Fruit fly (Drosophila melanogaster) Kc167 (cell line): ENCODE results near the gene Ziz.

Source experiments
- Myc ChIP-seq: fragments of >200 bp; optimal IDR thresholded peaks from 2 replicates; lab custom pipeline; 2017; ENCODE audit warnings: missing external identifiers
- Sin3A ChIP-seq: fragments of >200 bp; optimal IDR thresholded peaks from 2 replicates; lab custom pipeline; 2018; ENCODE audit warnings: missing external identifiers
- h ChIP-seq: fragments of >200 bp; optimal IDR thresholded peaks from 3 replicates; lab custom pipeline; 2018; ENCODE audit warnings: missing external identifiers
- insv ChIP-seq: fragments of >200 bp; optimal IDR thresholded peaks from 3 replicates; lab custom pipeline; 2018; ENCODE audit warnings: missing external identifiers
- psq ChIP-seq: fragments of >200 bp; optimal IDR thresholded peaks from 2 replicates; lab custom pipeline; 2017; ENCODE audit warnings: missing external identifiers
- ttk ChIP-seq: sonication (Bioruptor generic); optimal IDR thresholded peaks from 2 replicates; lab custom pipeline; 2017; ENCODE audit warnings: missing external identifiers

Ziz gene

dm6 chr2L:7452093-7452492, 44.0 kb downstream of the Ziz start:
- no peak for TF ChIP-seq psq
- TF ChIP-seq insv (lab: Kevin White, UChicago), result no peak
- no peak for TF ChIP-seq ttk (lab: Kevin White, UChicago)
- no peak for TF ChIP-seq h (lab: Kevin White, UChicago)
- TF ChIP-seq Myc (lab: Kevin White, UChicago), result no peak
- TF ChIP-seq Sin3A (lab: Kevin White, UChicago), result no peak

dm6 chr2L:7450966-7451365, 45.1 kb downstream of the Ziz start, which contains the start of gene santa-maria:
Gene santa-maria, minus strand, starts transcription at chr2L:7451244.
- TF ChIP-seq psq (no peak), insv (lab: Kevin White, UChicago) (no peak), Myc (lab: Kevin White, UChicago) (no peak), h (lab: Kevin White, UChicago) (no peak), ttk (lab: Kevin White, UChicago) (no peak), Sin3A (lab: Kevin White, UChicago) (no peak)

DNA sequence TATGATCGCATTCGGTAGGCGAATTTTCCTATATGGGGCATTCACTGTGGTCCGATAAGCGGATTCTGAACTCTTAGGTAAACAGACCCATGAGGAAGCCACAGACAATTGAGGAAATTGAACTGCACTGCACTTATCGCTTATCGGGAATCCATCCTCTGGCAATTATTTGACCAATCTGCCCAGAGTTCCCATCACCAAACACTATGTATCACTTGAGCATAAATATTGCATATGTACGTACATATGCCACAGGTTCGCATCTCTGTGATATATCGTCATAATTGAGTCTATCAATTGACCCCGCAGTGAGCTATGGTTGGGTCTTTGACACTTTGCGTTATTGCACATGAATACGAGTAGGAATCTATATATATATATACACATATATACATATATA, 47.7 kb downstream of the Ziz start:
- TF ChIP-seq h (lab: Kevin White, UChicago), result no peak
- TF ChIP-seq Sin3A (lab: Kevin White, UChicago), result no peak
- no peak for TF ChIP-seq Myc (lab: Kevin White, UChicago)
- TF ChIP-seq insv (lab: Kevin White, UChicago), result no peak
- no peak for TF ChIP-seq ttk (lab: Kevin White, UChicago)
- TF ChIP-seq psq, result no peak

DNA sequence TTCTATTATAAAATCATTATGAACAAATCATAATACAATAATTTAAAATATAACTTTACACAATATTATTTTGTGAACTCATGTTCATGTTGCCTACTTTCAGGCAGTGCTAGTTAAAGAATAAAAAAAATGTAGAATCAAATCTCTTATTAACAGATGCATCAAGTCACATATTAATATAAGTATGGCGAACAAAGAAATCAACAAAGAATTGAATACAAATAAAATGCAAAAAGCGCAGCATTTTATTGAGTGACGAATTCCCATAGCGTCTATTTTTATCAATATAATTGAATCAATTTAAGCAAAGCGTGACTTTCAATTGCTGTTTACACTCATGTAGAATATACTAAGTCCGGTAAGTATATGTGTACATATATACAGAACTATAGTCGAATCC, 48.3 kb downstream of the Ziz start:
- TF ChIP-seq h (lab: Kevin White, UChicago) (no peak), Sin3A (lab: Kevin White, UChicago) (no peak), insv (lab: Kevin White, UChicago) (no peak), ttk (lab: Kevin White, UChicago) (no peak), Myc (lab: Kevin White, UChicago) (no peak)

- TF ChIP-seq insv (lab: Kevin White, UChicago) (no peak), psq (no peak), Sin3A (lab: Kevin White, UChicago) (no peak)
Observed at dm6 chr2L:7442929-7443328, 53.2 kb downstream of the Ziz start.

dm6 chr2L:7442106-7442505, 54.0 kb downstream of the Ziz start:
- no peak for TF ChIP-seq ttk (lab: Kevin White, UChicago)
- TF ChIP-seq psq, result no peak
- no peak for TF ChIP-seq Myc (lab: Kevin White, UChicago)
- TF ChIP-seq h (lab: Kevin White, UChicago), result no peak
- TF ChIP-seq Sin3A (lab: Kevin White, UChicago), result no peak
- TF ChIP-seq insv (lab: Kevin White, UChicago), result no peak

- TF ChIP-seq h (lab: Kevin White, UChicago) (no peak), Myc (lab: Kevin White, UChicago) (no peak)
Observed at dm6 chr2L:7440458-7441018, 55.6 kb downstream of the Ziz start.

dm6 chr2L:7438505-7438904, 57.6 kb downstream of the Ziz start:
- TF ChIP-seq h (lab: Kevin White, UChicago) (no peak), Sin3A (lab: Kevin White, UChicago) (no peak), insv (lab: Kevin White, UChicago) (no peak)

DNA sequence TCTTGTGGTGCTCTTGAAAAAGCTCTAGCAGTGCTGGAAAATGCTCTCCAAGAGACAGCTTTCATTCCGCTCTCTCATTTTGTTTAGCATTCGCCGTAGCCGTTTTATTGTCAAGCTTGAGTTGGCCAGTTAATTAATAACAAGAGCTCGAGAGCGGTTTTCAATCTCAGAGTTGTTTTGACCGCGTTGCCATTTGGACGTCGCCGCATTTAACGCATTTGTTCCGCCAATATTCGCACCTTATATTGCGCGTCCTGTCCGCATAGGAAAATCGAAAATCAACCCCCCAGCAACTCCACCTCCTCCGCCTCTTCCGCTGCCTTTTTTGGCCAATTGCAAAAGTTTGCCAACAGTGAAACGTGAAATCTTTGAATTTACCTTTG, 58.8 kb downstream of the Ziz start, which contains the start of gene CG5973:
Gene CG5973 (plus strand): TSS at position 168 of the 383 bp plus-strand sequence.
- no peak for TF ChIP-seq psq
- no peak for TF ChIP-seq Sin3A (lab: Kevin White, UChicago)
- no peak for TF ChIP-seq Myc (lab: Kevin White, UChicago)
- no peak for TF ChIP-seq ttk (lab: Kevin White, UChicago)
- TF ChIP-seq h (lab: Kevin White, UChicago), result no peak
- no peak for TF ChIP-seq insv (lab: Kevin White, UChicago)

DNA sequence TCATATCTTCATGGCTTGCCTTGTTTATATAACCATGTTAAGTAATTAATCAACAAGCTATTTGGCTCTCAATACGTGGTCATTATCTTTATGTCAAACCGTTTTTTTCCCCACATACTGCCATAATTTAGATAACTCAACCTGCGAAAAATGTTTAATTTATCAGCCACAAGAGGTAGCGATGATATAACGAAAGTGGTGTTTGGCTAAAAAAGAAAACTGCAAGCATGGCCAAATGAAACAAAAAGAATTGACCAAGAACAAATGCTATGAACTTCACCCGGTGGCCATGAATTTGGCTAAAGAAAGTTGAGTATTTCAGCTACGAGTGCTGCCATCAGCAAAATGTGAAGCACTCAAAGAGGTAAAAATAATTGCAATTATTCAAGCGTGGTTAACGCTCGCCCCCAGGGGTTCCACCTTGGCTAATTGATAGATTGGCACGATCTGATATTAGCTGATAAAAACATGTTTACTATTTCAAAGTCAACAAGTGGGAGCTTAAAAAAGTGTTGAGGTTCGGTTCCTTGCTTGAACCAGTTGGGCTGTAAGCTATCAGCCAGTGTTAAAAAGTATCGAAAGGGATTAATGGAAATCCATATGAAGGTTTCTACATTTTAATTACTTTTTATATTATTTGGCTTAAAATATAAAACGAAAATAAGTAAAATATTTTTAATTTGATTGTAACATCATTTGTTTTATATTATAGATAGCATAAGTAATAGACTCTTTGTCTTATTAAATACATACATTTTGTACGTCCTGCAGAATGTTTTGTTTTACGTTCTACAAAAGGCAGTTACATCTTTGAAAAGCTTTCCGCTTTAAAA, 59.4 kb downstream of the Ziz start:
- TF ChIP-seq insv (lab: Kevin White, UChicago) (no peak), Myc (lab: Kevin White, UChicago) (no peak), psq (no peak), h (lab: Kevin White, UChicago) (no peak), Sin3A (lab: Kevin White, UChicago) (no peak), ttk (lab: Kevin White, UChicago) (no peak)

- no peak for TF ChIP-seq Myc (lab: Kevin White, UChicago)
- TF ChIP-seq ttk (lab: Kevin White, UChicago), result no peak
- TF ChIP-seq Sin3A (lab: Kevin White, UChicago), result no peak
- TF ChIP-seq h (lab: Kevin White, UChicago), result no peak
- no peak for TF ChIP-seq insv (lab: Kevin White, UChicago)
- no peak for TF ChIP-seq psq
Observed at dm6 chr2L:7435475-7435874, 60.6 kb downstream of the Ziz start.

dm6 chr2L:7434737-7435356, 61.3 kb downstream of the Ziz start:
- no peak for TF ChIP-seq Myc (lab: Kevin White, UChicago)
- no peak for TF ChIP-seq psq
- TF ChIP-seq insv (lab: Kevin White, UChicago), result no peak
- no peak for TF ChIP-seq h (lab: Kevin White, UChicago)
